Fruit fly (Drosophila melanogaster) whole organism, embryonic: ENCODE results near the gene iav.

Experiments
- Adf1 ChIP-seq: fragments of 200-800 bp; sonication (Bioruptor generic); IDR thresholded peaks from 2 replicates; pipeline ENCODE4 v1.3.6; 2022; ENCODE audit warnings: missing biosample characterization, missing genetic modification characterization
- Atf6 ChIP-seq: fragments of 200-800 bp; sonication (Bioruptor generic); IDR thresholded peaks from 2 replicates; pipeline ENCODE4 v1.3.6; 2022; ENCODE audit warnings: missing biosample characterization, missing genetic modification characterization
- CG11398 ChIP-seq: fragments of 200-800 bp; sonication (Bioruptor generic); optimal IDR thresholded peaks from 2 replicates; lab custom pipeline; 2016; ENCODE audit warnings: missing biosample characterization, missing genetic modification characterization
- CG11696 ChIP-seq: fragments of 200-800 bp; sonication (Bioruptor generic); IDR thresholded peaks from 2 replicates; pipeline ENCODE4 v1.3.6; 2022; ENCODE audit warnings: missing biosample characterization, missing genetic modification characterization
- CG12104 ChIP-seq: fragments of 200-800 bp; sonication (Bioruptor generic); optimal IDR thresholded peaks from 3 replicates; lab custom pipeline; 2016; ENCODE audit warnings: missing biosample characterization, missing genetic modification characterization
- CG12236 ChIP-seq: fragments of 200-800 bp; sonication (Bioruptor generic); optimal IDR thresholded peaks from 2 replicates; lab custom pipeline; 2016; ENCODE audit warnings: missing biosample characterization, missing genetic modification characterization
- CG13894 ChIP-seq: fragments of 200-800 bp; sonication (Bioruptor generic); optimal IDR thresholded peaks from 3 replicates; lab custom pipeline; 2018; ENCODE audit warnings: missing biosample characterization, mild to moderate bottlenecking, missing genetic modification characterization, moderate library complexity
- CG1602 ChIP-seq: fragments of 200-800 bp; sonication (Bioruptor generic); optimal IDR thresholded peaks from 3 replicates; lab custom pipeline; 2016; ENCODE audit warnings: missing biosample characterization, missing genetic modification characterization
- CG16815 ChIP-seq: fragments of 200-800 bp; sonication (Bioruptor generic); optimal IDR thresholded peaks from 3 replicates; lab custom pipeline; 2017; ENCODE audit warnings: missing biosample characterization, mild to moderate bottlenecking, missing genetic modification characterization
- CG17361 ChIP-seq: fragments of 200-800 bp; sonication (Bioruptor generic); IDR thresholded peaks from 3 replicates; pipeline ENCODE4 v1.3.6; 2022; ENCODE audit warnings: missing biosample characterization, missing genetic modification characterization
- CG18619 ChIP-seq: fragments of 200-800 bp; sonication (Bioruptor generic); optimal IDR thresholded peaks from 3 replicates; lab custom pipeline; 2017; ENCODE audit warnings: missing biosample characterization, mild to moderate bottlenecking, missing genetic modification characterization
- CG32767 ChIP-seq: fragments of 200-800 bp; sonication (Bioruptor generic); IDR thresholded peaks from 2 replicates; pipeline ENCODE4 v1.3.6; 2022; ENCODE audit warnings: missing biosample characterization, missing genetic modification characterization
- CG34376 ChIP-seq: fragments of 200-800 bp; sonication (Bioruptor generic); optimal IDR thresholded peaks from 2 replicates; lab custom pipeline; 2018; ENCODE audit warnings: missing biosample characterization, mild to moderate bottlenecking, missing genetic modification characterization
- CG3847 ChIP-seq: fragments of 200-800 bp; sonication (Bioruptor generic); IDR thresholded peaks from 2 replicates; pipeline ENCODE4 v1.3.6; 2022; ENCODE audit warnings: missing biosample characterization, missing genetic modification characterization
- CG6175 ChIP-seq: fragments of 200-800 bp; sonication (Bioruptor generic); IDR thresholded peaks from 3 replicates; pipeline ENCODE4 v1.3.6; 2022; ENCODE audit warnings: missing biosample characterization, missing genetic modification characterization
- CG7786 ChIP-seq: fragments of 200-800 bp; sonication (Bioruptor generic); optimal IDR thresholded peaks from 2 replicates; lab custom pipeline; 2016; ENCODE audit warnings: missing biosample characterization, missing genetic modification characterization
- CG8281 ChIP-seq: fragments of 200-800 bp; sonication (Bioruptor generic); optimal IDR thresholded peaks from 2 replicates; lab custom pipeline; 2018; ENCODE audit warnings: missing biosample characterization, mild to moderate bottlenecking, missing genetic modification characterization, moderate library complexity
- CG9797 ChIP-seq: fragments of 200-800 bp; sonication (Bioruptor generic); optimal IDR thresholded peaks from 3 replicates; lab custom pipeline; 2018; ENCODE audit warnings: missing biosample characterization, mild to moderate bottlenecking, missing genetic modification characterization
- CTCF ChIP-seq: fragments of 200-800 bp; sonication (Bioruptor generic); optimal IDR thresholded peaks from 2 replicates; lab custom pipeline; 2017; ENCODE audit warnings: missing biosample characterization, mild to moderate bottlenecking, missing genetic modification characterization, moderate library complexity
- D19B ChIP-seq: fragments of 200-800 bp; sonication (Bioruptor generic); optimal IDR thresholded peaks from 2 replicates; lab custom pipeline; 2017; ENCODE audit warnings: missing biosample characterization, mild to moderate bottlenecking, missing genetic modification characterization
- Deaf1 ChIP-seq: fragments of 200-800 bp; optimal IDR thresholded peaks from 3 replicates; lab custom pipeline; 2019; ENCODE audit warnings: missing biosample characterization, mild to moderate bottlenecking, missing genetic modification characterization, moderate library complexity
- Dip2 ChIP-seq: fragments of 200-800 bp; sonication (Bioruptor generic); IDR thresholded peaks from 2 replicates; pipeline ENCODE4 v1.3.6; 2022; ENCODE audit warnings: missing biosample characterization, missing genetic modification characterization
- Doc2 ChIP-seq: fragments of 200-800 bp; sonication (Bioruptor generic); IDR thresholded peaks from 2 replicates; pipeline ENCODE4 v1.3.6; 2022; ENCODE audit warnings: missing biosample characterization, missing genetic modification characterization
- E2f1 ChIP-seq: fragments of 200-800 bp; sonication (Bioruptor generic); IDR thresholded peaks from 2 replicates; pipeline ENCODE4 v1.3.6; 2022; ENCODE audit warnings: missing biosample characterization, missing genetic modification characterization
- Gug ChIP-seq: fragments of 200-800 bp; sonication (Bioruptor generic); IDR thresholded peaks from 4 replicates; pipeline ENCODE4 v1.3.6; 2022; ENCODE audit warnings: missing biosample characterization, missing genetic modification characterization
- H15 ChIP-seq: fragments of 200-800 bp; sonication (Bioruptor generic); IDR thresholded peaks from 3 replicates; pipeline ENCODE4 v1.3.6; 2022; ENCODE audit warnings: missing biosample characterization, missing genetic modification characterization
- HmgZ ChIP-seq: fragments of 200-800 bp; sonication (Bioruptor generic); optimal IDR thresholded peaks from 2 replicates; lab custom pipeline; 2018; ENCODE audit warnings: missing biosample characterization, mild to moderate bottlenecking, missing genetic modification characterization
- NfI ChIP-seq: fragments of 200-800 bp; sonication (Bioruptor generic); optimal IDR thresholded peaks from 3 replicates; lab custom pipeline; 2018; ENCODE audit warnings: missing biosample characterization, mild to moderate bottlenecking, missing genetic modification characterization, moderate library complexity
- Oaz ChIP-seq: fragments of 200-800 bp; sonication (Bioruptor generic); IDR thresholded peaks from 2 replicates; pipeline ENCODE4 v1.3.6; 2022; ENCODE audit warnings: missing biosample characterization, missing genetic modification characterization
- Oli ChIP-seq: fragments of 200-800 bp; sonication (Bioruptor generic); optimal IDR thresholded peaks from 2 replicates; lab custom pipeline; 2018; ENCODE audit warnings: missing biosample characterization, mild to moderate bottlenecking, missing genetic modification characterization, moderate library complexity
- Sry-δ ChIP-seq: fragments of 200-800 bp; sonication (Bioruptor generic); optimal IDR thresholded peaks from 2 replicates; lab custom pipeline; 2016; ENCODE audit warnings: missing biosample characterization, missing genetic modification characterization
- Trl ChIP-seq, 3 experiments: fragments of >200 bp in 2 of 3; fragments of 200-800 bp in 1 of 3; sonication (Bioruptor generic) in 1 of 3; optimal IDR thresholded peaks; 2 replicates in 1 of 3; 3 replicates in 2 of 3; lab custom pipeline; 2016 to 2017; ENCODE audit warnings: missing biosample characterization in 1 of 3, missing genetic modification characterization in 1 of 3
- YL-1 ChIP-seq: fragments of 200-800 bp; sonication (Bioruptor generic); optimal IDR thresholded peaks from 3 replicates; lab custom pipeline; 2017; ENCODE audit warnings: missing biosample characterization, mild to moderate bottlenecking, missing genetic modification characterization
- al ChIP-seq: fragments of 200-800 bp; sonication (Bioruptor generic); IDR thresholded peaks from 2 replicates; pipeline ENCODE4 v1.3.6; 2022; ENCODE audit warnings: missing biosample characterization, missing genetic modification characterization
- bbx ChIP-seq: fragments of 200-800 bp; sonication (Bioruptor generic); IDR thresholded peaks from 2 replicates; pipeline ENCODE4 v1.3.6; 2022; ENCODE audit warnings: missing biosample characterization, missing genetic modification characterization; ENCODE audit not compliant: partially characterized antibody
- croc ChIP-seq: fragments of 200-800 bp; sonication (Bioruptor generic); conservative IDR thresholded peaks from 3 replicates; pipeline ENCODE4 v1.3.6; 2022; ENCODE audit warnings: missing biosample characterization, missing genetic modification characterization
- dati ChIP-seq: fragments of 200-800 bp; sonication (Bioruptor generic); IDR thresholded peaks from 2 replicates; pipeline ENCODE4 v1.3.6; 2022; ENCODE audit warnings: missing biosample characterization, missing genetic modification characterization
- gcm2 ChIP-seq: fragments of 200-800 bp; sonication (Bioruptor generic); optimal IDR thresholded peaks from 2 replicates; lab custom pipeline; 2016; ENCODE audit warnings: missing biosample characterization, missing genetic modification characterization
- grn ChIP-seq: fragments of 200-800 bp; sonication (Bioruptor generic); optimal IDR thresholded peaks from 3 replicates; lab custom pipeline; 2017; ENCODE audit warnings: missing biosample characterization, missing genetic modification characterization
- gsb ChIP-seq: fragments of 200-800 bp; sonication (Bioruptor generic); IDR thresholded peaks from 2 replicates; pipeline ENCODE4 v1.3.6; 2022; ENCODE audit warnings: missing biosample characterization, missing genetic modification characterization
- hb ChIP-seq: fragments of 200-800 bp; sonication (Bioruptor generic); IDR thresholded peaks from 3 replicates; pipeline ENCODE4 v1.3.6; 2022; ENCODE audit warnings: missing biosample characterization, missing genetic modification characterization; ENCODE audit not compliant: partially characterized antibody
- lmd ChIP-seq: fragments of 200-800 bp; sonication (Bioruptor generic); IDR thresholded peaks from 2 replicates; pipeline ENCODE4 v1.3.6; 2022; ENCODE audit warnings: missing biosample characterization, missing genetic modification characterization
- nom ChIP-seq: fragments of 200-800 bp; sonication (Bioruptor generic); optimal IDR thresholded peaks from 2 replicates; lab custom pipeline; 2017; ENCODE audit warnings: missing biosample characterization, missing genetic modification characterization, mild to moderate bottlenecking, moderate library complexity, missing genetic modification reagents
- odd ChIP-seq: fragments of 200-800 bp; sonication (Bioruptor generic); optimal IDR thresholded peaks from 2 replicates; lab custom pipeline; 2017; ENCODE audit warnings: missing biosample characterization, mild to moderate bottlenecking, missing genetic modification characterization
- pho ChIP-seq: fragments of 200-800 bp; sonication (Bioruptor generic); optimal IDR thresholded peaks from 2 replicates; lab custom pipeline; 2016; ENCODE audit warnings: missing biosample characterization, missing genetic modification characterization
- ro ChIP-seq: fragments of 200-800 bp; sonication (Bioruptor generic); IDR thresholded peaks from 2 replicates; pipeline ENCODE4 v1.3.6; 2022; ENCODE audit warnings: missing biosample characterization, missing genetic modification characterization
- seq ChIP-seq: fragments of 200-800 bp; sonication (Bioruptor generic); IDR thresholded peaks from 2 replicates; pipeline ENCODE4 v1.3.6; 2022; ENCODE audit warnings: missing biosample characterization, missing genetic modification characterization
- sisA ChIP-seq: fragments of 200-800 bp; sonication (Bioruptor generic); IDR thresholded peaks from 2 replicates; pipeline ENCODE4 v1.3.6; 2022; ENCODE audit warnings: missing biosample characterization, missing genetic modification characterization
- slbo ChIP-seq: fragments of 200-800 bp; sonication (Bioruptor generic); IDR thresholded peaks from 2 replicates; pipeline ENCODE4 v1.3.6; 2022; ENCODE audit warnings: missing biosample characterization, missing genetic modification characterization
- sna ChIP-seq: fragments of 200-800 bp; sonication (Bioruptor generic); IDR thresholded peaks from 2 replicates; pipeline ENCODE4 v1.3.6; 2022; ENCODE audit warnings: missing biosample characterization, missing genetic modification characterization; ENCODE audit not compliant: partially characterized antibody
- tin ChIP-seq: fragments of 200-800 bp; sonication (Bioruptor generic); optimal IDR thresholded peaks from 3 replicates; lab custom pipeline; 2016; ENCODE audit warnings: missing biosample characterization, missing genetic modification characterization
- trh ChIP-seq: fragments of 200-800 bp; sonication (Bioruptor generic); optimal IDR thresholded peaks from 2 replicates; lab custom pipeline; 2016; ENCODE audit warnings: missing biosample characterization, missing genetic modification characterization
- usp ChIP-seq: fragments of >200 bp; optimal IDR thresholded peaks from 2 replicates; lab custom pipeline; 2017; ENCODE audit warnings: missing biosample characterization, missing genetic modification characterization
- vfl ChIP-seq: fragments of 200-800 bp; sonication (Bioruptor generic); optimal IDR thresholded peaks from 2 replicates; lab custom pipeline; 2016; ENCODE audit warnings: missing biosample characterization, missing genetic modification characterization

Gene iav

DNA sequence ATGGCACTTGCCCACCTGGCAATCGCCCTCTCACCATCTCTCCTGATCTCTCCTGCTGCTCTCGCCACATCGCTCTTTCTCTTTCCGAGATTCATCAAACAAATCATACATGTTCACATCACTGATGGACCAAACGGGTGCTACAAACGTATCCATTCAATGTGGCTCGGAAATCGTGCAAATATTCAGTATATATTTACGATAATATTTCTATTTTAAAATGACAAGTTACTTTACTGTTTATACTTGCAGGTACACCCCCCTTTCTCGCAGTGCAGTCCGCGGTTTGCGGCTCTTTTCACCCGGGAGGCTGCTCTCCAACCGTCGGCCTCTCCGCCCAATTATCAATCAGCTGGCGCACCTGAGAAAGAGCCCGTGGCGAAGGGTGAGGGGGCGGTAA, 22.2 kb upstream of the iav start (continued):
- TF ChIP-seq ro (GFP tag; lab: Robert Waterston, UW) = no peak
- no peak for TF ChIP-seq Oli (tag; lab: Kevin White, UChicago)
- no peak for TF ChIP-seq CG8281
- TF ChIP-seq H15 (GFP tag; lab: Robert Waterston, UW) = no peak
- peak; percentile 32; the same call in 1 of the 2 replicates for TF ChIP-seq sisA (GFP tag; lab: Robert Waterston, UW)
- no peak for TF ChIP-seq E2f1
- no peak for TF ChIP-seq al
- TF ChIP-seq seq (GFP tag; lab: Robert Waterston, UW) = no peak; the same call in 1 of the 2 replicates
- TF ChIP-seq CG7786 (GFP tag; lab: Kevin White, UChicago) = no peak
- no peak for TF ChIP-seq dati
- TF ChIP-seq CG11398 = no peak
- TF ChIP-seq gcm2 (GFP tag; lab: Kevin White, UChicago) = no peak
- no peak for TF ChIP-seq vfl
- TF ChIP-seq CG11696 = no peak
- TF ChIP-seq hb (GFP tag; lab: Robert Waterston, UW) = no peak
- no peak for TF ChIP-seq CG9797 (GFP tag; lab: Kevin White, UChicago)
- TF ChIP-seq CTCF (GFP tag; lab: Kevin White, UChicago) = no peak
- TF ChIP-seq tin (GFP tag; lab: Kevin White, UChicago) = no peak
- no peak for TF ChIP-seq odd (GFP tag; lab: Kevin White, UChicago)
- TF ChIP-seq lmd (GFP tag; lab: Robert Waterston, UW) = peak; percentile 38; the same call in 1 of the 2 replicates
- no peak for TF ChIP-seq CG12104 (GFP tag; lab: Kevin White, UChicago)
- no peak for TF ChIP-seq grn (GFP tag; lab: Kevin White, UChicago)
- TF ChIP-seq nom (GFP tag; lab: Kevin White, UChicago) = no peak
- no peak for TF ChIP-seq Gug
- TF ChIP-seq CG1602 (GFP tag; lab: Kevin White, UChicago) = no peak
- TF ChIP-seq gsb = no peak
- no peak for TF ChIP-seq CG6175 (GFP tag; lab: Robert Waterston, UW)
- no peak for TF ChIP-seq Deaf1 (tag; lab: Kevin White, UChicago)
- no peak for TF ChIP-seq Adf1 (GFP tag; lab: Robert Waterston, UW)
- no peak; the same call in 1 of the 2 replicates for TF ChIP-seq CG3847
- TF ChIP-seq Sry-δ (GFP tag; lab: Kevin White, UChicago) = no peak
- no peak for TF ChIP-seq Oaz
- TF ChIP-seq NfI (GFP tag; lab: Kevin White, UChicago) = no peak
- TF ChIP-seq trh (GFP tag; lab: Kevin White, UChicago) = no peak
- no peak for TF ChIP-seq CG17361
- TF ChIP-seq YL-1 (GFP tag; lab: Kevin White, UChicago) = no peak
- TF ChIP-seq sna (GFP tag; lab: Robert Waterston, UW) = no peak
- no peak for TF ChIP-seq CG18619 (GFP tag; lab: Kevin White, UChicago)
- TF ChIP-seq CG16815 (GFP tag; lab: Kevin White, UChicago) = no peak
- TF ChIP-seq Atf6 (GFP tag; lab: Robert Waterston, UW) = no peak
- peak; percentile 57; the same call in 1 of the 2 replicates for TF ChIP-seq CG32767 (GFP tag; lab: Robert Waterston, UW)
- TF ChIP-seq croc = no peak
- no peak for TF ChIP-seq D19B (GFP tag; lab: Kevin White, UChicago)
- peak; percentile 9 to 59 for TF ChIP-seq Trl (optimal IDR thresholded peaks at IDR 0.05; lab: Kevin White, UChicago)
- no peak for TF ChIP-seq Trl (GFP tag; optimal IDR thresholded peaks at IDR 0.05; lab: Kevin White, UChicago)
- TF ChIP-seq Doc2 (GFP tag; lab: Robert Waterston, UW) = no peak
- TF ChIP-seq Dip2 (GFP tag; lab: Robert Waterston, UW) = no peak
- no peak for TF ChIP-seq pho (GFP tag; lab: Kevin White, UChicago)
- TF ChIP-seq CG34376 (GFP tag; lab: Kevin White, UChicago) = no peak
- no peak for TF ChIP-seq CG13894 (tag; lab: Kevin White, UChicago)
- TF ChIP-seq HmgZ = no peak
- TF ChIP-seq bbx = no peak
- TF ChIP-seq slbo = peak; percentile 54
- no peak for TF ChIP-seq CG12236 (GFP tag; lab: Kevin White, UChicago)
- TF ChIP-seq usp (GFP tag; lab: Kevin White, UChicago) = no peak
